Worm (Caenorhabditis elegans): ENCODE results near the gene F54H12.5.

DNA sequence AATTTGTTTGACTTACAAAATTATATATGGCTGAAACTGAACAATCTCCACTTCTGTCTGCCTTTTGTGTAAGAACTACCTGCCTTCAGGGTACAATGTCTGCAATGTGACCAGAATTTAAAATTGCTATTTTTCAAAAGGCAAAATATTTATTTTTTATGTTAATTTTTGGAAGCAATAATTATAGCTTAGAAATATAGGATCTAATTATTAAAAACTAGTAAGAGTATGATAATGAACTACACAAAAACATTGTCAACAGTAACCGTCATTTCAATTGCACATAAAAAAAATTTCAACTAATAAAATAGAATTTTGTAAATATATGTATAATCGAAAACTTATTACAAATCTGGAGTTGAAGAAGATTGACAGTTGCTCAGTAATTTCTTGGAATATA is 15.0 kb downstream of the F54H12.5 start, which contains the start of gene C29E4.9:
- no peak for TF ChIP-seq efl-3 (GFP tag; optimal IDR thresholded peaks at IDR 0.05)
- no peak for TF ChIP-seq elt-2 (tag; optimal IDR thresholded peaks at IDR 0.05)
- TF ChIP-seq nhr-77 (tag; optimal IDR thresholded peaks at IDR 0.05): no peak
- no peak for TF ChIP-seq nhr-28 (tag; optimal IDR thresholded peaks at IDR 0.05)
- no peak for TF ChIP-seq unc-86 (tag; optimal IDR thresholded peaks at IDR 0.05)
- no peak for TF ChIP-seq zag-1 (tag; optimal IDR thresholded peaks at IDR 0.05)
- TF ChIP-seq nhr-76 (tag; optimal IDR thresholded peaks at IDR 0.05): no peak
